Fruit fly (Drosophila melanogaster) whole organism, prepupa: ENCODE data around the gene CG7069.
A peak's percentile ranks its signal among the peaks of the same experiment; 100 is the strongest.

ENCODE experiments used
- Blimp-1 ChIP-seq: fragments of 200-800 bp; sonication (Bioruptor generic); optimal IDR thresholded peaks from 3 replicates; lab custom pipeline; 2017; ENCODE audit warnings: missing biosample characterization, missing genetic modification characterization, mild to moderate bottlenecking, moderate library complexity, missing genetic modification reagents
- CG10631 ChIP-seq: fragments of 200-800 bp; sonication (Bioruptor generic); optimal IDR thresholded peaks from 2 replicates; lab custom pipeline; 2016; ENCODE audit warnings: missing biosample characterization, missing genetic modification characterization
- CG10669 ChIP-seq: fragments of 200-800 bp; sonication (Bioruptor generic); optimal IDR thresholded peaks from 3 replicates; lab custom pipeline; 2018; ENCODE audit warnings: missing biosample characterization, mild to moderate bottlenecking, missing genetic modification characterization, moderate library complexity
- CG11294 ChIP-seq: fragments of 200-800 bp; sonication (Bioruptor generic); IDR thresholded peaks from 2 replicates; pipeline ENCODE4 v1.3.6; 2022; ENCODE audit warnings: missing biosample characterization, missing genetic modification characterization
- CG11762 ChIP-seq: fragments of 200-800 bp; sonication (Bioruptor generic); optimal IDR thresholded peaks from 3 replicates; lab custom pipeline; 2016; ENCODE audit warnings: missing biosample characterization, missing genetic modification characterization; ENCODE audit not compliant: insufficient read depth
- CG15336 ChIP-seq: fragments of 200-800 bp; sonication (Bioruptor generic); IDR thresholded peaks from 2 replicates; pipeline ENCODE4 v1.3.6; 2022; ENCODE audit warnings: missing biosample characterization, missing genetic modification characterization
- CG1621 ChIP-seq: fragments of 200-800 bp; sonication (Bioruptor generic); optimal IDR thresholded peaks from 3 replicates; lab custom pipeline; 2018; ENCODE audit warnings: missing biosample characterization, mild to moderate bottlenecking, missing genetic modification characterization
- CG16779 ChIP-seq: fragments of 200-800 bp; sonication (Bioruptor generic); optimal IDR thresholded peaks from 3 replicates; lab custom pipeline; 2017; ENCODE audit warnings: missing biosample characterization, mild to moderate bottlenecking, missing genetic modification characterization
- CG3032 ChIP-seq: fragments of 200-800 bp; optimal IDR thresholded peaks from 2 replicates; lab custom pipeline; 2019; ENCODE audit warnings: missing biosample characterization, mild to moderate bottlenecking, missing genetic modification characterization, moderate library complexity
- CG31627 ChIP-seq: fragments of 200-800 bp; sonication (Bioruptor generic); optimal IDR thresholded peaks from 3 replicates; lab custom pipeline; 2016; ENCODE audit warnings: missing biosample characterization, missing genetic modification characterization
- CG4318 ChIP-seq: fragments of 200-800 bp; sonication (Bioruptor generic); optimal IDR thresholded peaks from 3 replicates; lab custom pipeline; 2017; ENCODE audit warnings: missing biosample characterization, mild to moderate bottlenecking, missing genetic modification characterization
- CG6276 ChIP-seq: fragments of 200-800 bp; sonication (Bioruptor generic); optimal IDR thresholded peaks from 2 replicates; lab custom pipeline; 2017; ENCODE audit warnings: missing biosample characterization, mild to moderate bottlenecking, missing genetic modification characterization
- CG6792 ChIP-seq: fragments of 200-800 bp; sonication (Bioruptor generic); optimal IDR thresholded peaks from 3 replicates; lab custom pipeline; 2016; ENCODE audit warnings: missing biosample characterization, missing genetic modification characterization
- CG6808 ChIP-seq: fragments of 200-800 bp; sonication (Bioruptor generic); optimal IDR thresholded peaks from 3 replicates; lab custom pipeline; 2017; ENCODE audit warnings: missing biosample characterization, missing genetic modification characterization, mild to moderate bottlenecking, moderate library complexity, missing genetic modification reagents
- CG7368 ChIP-seq: fragments of 200-800 bp; sonication (Bioruptor generic); optimal IDR thresholded peaks from 3 replicates; lab custom pipeline; 2016; ENCODE audit warnings: missing biosample characterization, missing genetic modification characterization
- CG8119 ChIP-seq: fragments of 200-800 bp; sonication (Bioruptor generic); IDR thresholded peaks from 3 replicates; pipeline ENCODE4 v1.3.6; 2022; ENCODE audit warnings: missing biosample characterization, missing genetic modification characterization
- CG8319 ChIP-seq: fragments of 200-800 bp; sonication (Bioruptor generic); optimal IDR thresholded peaks from 3 replicates; lab custom pipeline; 2016; ENCODE audit warnings: missing biosample characterization, missing genetic modification characterization
- Eip75B ChIP-seq: fragments of 200-800 bp; sonication (Bioruptor generic); optimal IDR thresholded peaks from 3 replicates; lab custom pipeline; 2016; ENCODE audit warnings: missing biosample characterization, missing genetic modification characterization
- Eip78C ChIP-seq: fragments of 200-800 bp; sonication (Bioruptor generic); peaks from one replicate; lab custom pipeline; 2016; ENCODE audit warnings: missing biosample characterization, missing genetic modification characterization
- Eip93F ChIP-seq: fragments of 200-800 bp; sonication (Bioruptor generic); optimal IDR thresholded peaks from 2 replicates; lab custom pipeline; 2016; ENCODE audit warnings: missing biosample characterization, mild to moderate bottlenecking, missing genetic modification characterization
- Ets21C ChIP-seq: fragments of 200-800 bp; sonication (Bioruptor generic); optimal IDR thresholded peaks from 3 replicates; lab custom pipeline; 2016; ENCODE audit warnings: missing biosample characterization, missing genetic modification characterization
- Ets96B ChIP-seq: fragments of 200-800 bp; optimal IDR thresholded peaks from 2 replicates; lab custom pipeline; 2019; ENCODE audit warnings: missing biosample characterization, mild to moderate bottlenecking, missing genetic modification characterization, moderate library complexity
- Gug ChIP-seq: fragments of 200-800 bp; sonication (Bioruptor generic); IDR thresholded peaks from 2 replicates; pipeline ENCODE4 v1.3.6; 2022; ENCODE audit warnings: missing biosample characterization, missing genetic modification characterization
- Hr38 ChIP-seq: sonication (Bioruptor generic); optimal IDR thresholded peaks from 2 replicates; lab custom pipeline; 2016; ENCODE audit warnings: missing biosample characterization, missing genetic modification characterization
- Hr39 ChIP-seq: fragments of 200-800 bp; sonication (Bioruptor generic); optimal IDR thresholded peaks from 2 replicates; lab custom pipeline; 2016; ENCODE audit warnings: missing biosample characterization, missing genetic modification characterization
- Met ChIP-seq: fragments of 200-800 bp; sonication (Bioruptor generic); optimal IDR thresholded peaks from 3 replicates; lab custom pipeline; 2016; ENCODE audit warnings: missing biosample characterization, missing genetic modification characterization
- OdsH ChIP-seq: fragments of 200-800 bp; sonication (Bioruptor generic); optimal IDR thresholded peaks from 3 replicates; lab custom pipeline; 2016; ENCODE audit warnings: missing biosample characterization, missing genetic modification characterization
- Smox ChIP-seq: fragments of 200-800 bp; sonication (Bioruptor generic); optimal IDR thresholded peaks from 3 replicates; lab custom pipeline; 2016; ENCODE audit warnings: missing biosample characterization, missing genetic modification characterization
- Sox102F ChIP-seq: fragments of 200-800 bp; sonication (Bioruptor generic); optimal IDR thresholded peaks from 2 replicates; lab custom pipeline; 2016; ENCODE audit warnings: missing biosample characterization, mild to moderate bottlenecking, missing genetic modification characterization
- Sox15 ChIP-seq: fragments of 200-800 bp; sonication (Bioruptor generic); optimal IDR thresholded peaks from 3 replicates; lab custom pipeline; 2016; ENCODE audit warnings: missing biosample characterization, missing genetic modification characterization
- achi ChIP-seq: fragments of 200-800 bp; sonication (Bioruptor generic); optimal IDR thresholded peaks from 3 replicates; lab custom pipeline; 2016; ENCODE audit warnings: missing biosample characterization, missing genetic modification characterization
- cyc ChIP-seq: fragments of 200-800 bp; sonication (Bioruptor generic); optimal IDR thresholded peaks from 3 replicates; lab custom pipeline; 2016; ENCODE audit warnings: missing biosample characterization, missing genetic modification characterization
- dac ChIP-seq: fragments of 200-800 bp; sonication (Bioruptor generic); optimal IDR thresholded peaks from 2 replicates; lab custom pipeline; 2017; ENCODE audit warnings: missing biosample characterization, mild to moderate bottlenecking, missing genetic modification characterization
- dsx ChIP-seq: fragments of 200-800 bp; optimal IDR thresholded peaks from 3 replicates; lab custom pipeline; 2019; ENCODE audit warnings: missing biosample characterization, mild to moderate bottlenecking, missing genetic modification characterization, moderate library complexity; ENCODE audit not compliant: poor library complexity, severe bottlenecking
- eg ChIP-seq: fragments of 200-800 bp; sonication (Bioruptor generic); IDR thresholded peaks from 3 replicates; pipeline ENCODE4 v1.3.6; 2022; ENCODE audit warnings: missing biosample characterization, missing genetic modification characterization
- esn ChIP-seq: fragments of 200-800 bp; sonication (Bioruptor generic); optimal IDR thresholded peaks from 2 replicates; lab custom pipeline; 2016; ENCODE audit warnings: missing biosample characterization, mild to moderate bottlenecking, missing genetic modification characterization, moderate library complexity
- fd85E ChIP-seq: fragments of 200-800 bp; sonication (Bioruptor generic); optimal IDR thresholded peaks from 3 replicates; lab custom pipeline; 2016; ENCODE audit warnings: missing biosample characterization, missing genetic modification characterization
- lz ChIP-seq: fragments of 200-800 bp; sonication (Bioruptor generic); optimal IDR thresholded peaks from 3 replicates; lab custom pipeline; 2016; ENCODE audit warnings: missing biosample characterization, missing genetic modification characterization
- net ChIP-seq: fragments of 200-800 bp; sonication (Bioruptor generic); optimal IDR thresholded peaks from 3 replicates; lab custom pipeline; 2016; ENCODE audit warnings: missing biosample characterization, missing genetic modification characterization
- pdm3 ChIP-seq: fragments of 200-800 bp; sonication (Bioruptor generic); optimal IDR thresholded peaks from 3 replicates; lab custom pipeline; 2016; ENCODE audit warnings: missing biosample characterization, missing genetic modification characterization
- salr ChIP-seq, 2 experiments: fragments of 200-800 bp; sonication (Bioruptor generic); optimal IDR thresholded peaks; 3 replicates each; lab custom pipeline; 2016 to 2018; ENCODE audit warnings: missing biosample characterization in 2 of 2, missing genetic modification characterization in 2 of 2, mild to moderate bottlenecking in 1 of 2
- spab ChIP-seq: fragments of 200-800 bp; sonication (Bioruptor generic); optimal IDR thresholded peaks from 2 replicates; lab custom pipeline; 2017; ENCODE audit warnings: missing biosample characterization, mild to moderate bottlenecking, missing genetic modification characterization, missing genetic modification reagents
- svp ChIP-seq: fragments of 200-800 bp; sonication (Bioruptor generic); peaks from one replicate; lab custom pipeline; 2016; ENCODE audit warnings: missing biosample characterization, missing genetic modification characterization
- topi ChIP-seq: fragments of 200-800 bp; sonication (Bioruptor generic); optimal IDR thresholded peaks from 3 replicates; lab custom pipeline; 2016; ENCODE audit warnings: missing biosample characterization, missing genetic modification characterization

The CG7069 gene

DNA sequence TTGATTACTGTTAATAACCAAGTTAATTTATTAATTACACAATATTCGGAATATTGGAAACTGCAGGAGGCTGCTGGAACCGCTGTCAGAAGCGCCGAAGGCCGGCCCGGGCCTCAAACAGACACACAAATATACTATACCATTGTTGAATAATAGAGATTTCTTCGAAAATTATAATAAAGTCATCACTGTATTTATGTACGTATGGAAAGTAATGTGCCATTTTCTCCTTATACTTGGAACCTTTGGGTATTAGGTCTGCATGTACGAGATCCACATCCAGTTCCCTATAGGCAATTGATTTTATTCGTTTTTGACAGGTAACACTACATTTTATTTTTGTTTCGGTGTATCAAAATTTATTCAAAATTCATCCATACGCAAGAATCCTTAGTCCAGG is at the start of gene CG7069:
Gene CG7069, plus strand, starts transcription at position 301 of the 400 bp plus-strand sequence.
- TF ChIP-seq svp (GFP tag; lab: Kevin White, UChicago) (no peak), Ets96B (tag; lab: Kevin White, UChicago) (no peak), net (GFP tag; lab: Kevin White, UChicago) (no peak), CG15336 (GFP tag; lab: Robert Waterston, UW) (no peak), CG16779 (tag; lab: Kevin White, UChicago) (no peak), CG10669 (GFP tag; lab: Kevin White, UChicago) (no peak), CG10631 (GFP tag; lab: Kevin White, UChicago) (no peak), Eip78C (GFP tag; lab: Kevin White, UChicago) (no peak), fd85E (GFP tag; lab: Kevin White, UChicago) (no peak), Gug (no peak), eg (GFP tag; lab: Robert Waterston, UW) (no peak), cyc (GFP tag; lab: Kevin White, UChicago) (no peak), CG11294 (GFP tag; lab: Robert Waterston, UW) (no peak), CG8319 (no peak), lz (GFP tag; lab: Kevin White, UChicago) (no peak)
- TF ChIP-seq, all 60 proteins: peak for 0

dm6 chr3R:22323994-22324393 is 48.6 kb upstream of the CG7069 start, which contains the start of gene CG34377:
Gene CG34377, minus strand, starts transcription at chr3R:22324094.
- TF ChIP-seq pdm3 (GFP tag; lab: Kevin White, UChicago) (no peak), Met (GFP tag; lab: Kevin White, UChicago) (no peak), Eip93F (GFP tag; lab: Kevin White, UChicago) (no peak), CG11294 (GFP tag; lab: Robert Waterston, UW) (no peak), salr (GFP tag; optimal IDR thresholded peaks at IDR 0.05; lab: Kevin White, UChicago) (no peak), dsx (no peak), Ets21C (GFP tag; lab: Kevin White, UChicago) (no peak), Blimp-1 (GFP tag; lab: Kevin White, UChicago) (no peak), spab (no peak), CG6808 (no peak), CG3032 (tag; lab: Kevin White, UChicago) (no peak), CG31627 (GFP tag; lab: Kevin White, UChicago) (no peak), CG8119 (GFP tag; lab: Robert Waterston, UW) (no peak), Eip75B (no peak), CG11762 (no peak), Hr39 (GFP tag; lab: Kevin White, UChicago) (no peak), dac (GFP tag; lab: Kevin White, UChicago) (no peak), CG10669 (GFP tag; lab: Kevin White, UChicago) (no peak), fd85E (GFP tag; lab: Kevin White, UChicago) (no peak)

DNA sequence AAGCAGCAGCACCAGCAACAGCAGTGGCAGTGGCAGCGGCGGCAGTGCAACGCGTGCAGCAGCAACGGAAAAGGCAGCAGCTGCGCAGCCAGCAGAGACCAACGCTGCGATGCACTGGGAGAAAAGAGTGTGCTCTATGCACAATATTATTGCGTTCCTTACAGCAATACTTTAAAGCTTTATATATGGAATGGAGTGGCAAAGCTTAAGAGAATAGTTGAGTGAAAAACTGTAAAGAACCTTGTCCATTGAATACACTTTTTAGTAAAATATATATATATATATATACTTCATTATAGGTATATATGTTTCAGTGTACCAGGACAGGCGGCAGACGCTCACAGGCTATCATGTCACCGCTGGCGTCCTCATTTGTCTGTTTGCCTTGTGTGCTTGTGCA is 47.9 kb upstream of the CG7069 start:
- TF ChIP-seq eg (GFP tag; lab: Robert Waterston, UW): 0 out of 3 replicates have a peak, but pooled peaks have one; percentile 51
- TF ChIP-seq CG1621: peak; percentile 66
- peak; percentile 0 for TF ChIP-seq Met (GFP tag; lab: Kevin White, UChicago)
- no peak for TF ChIP-seq CG31627 (GFP tag; lab: Kevin White, UChicago)
- no peak for TF ChIP-seq Hr38 (GFP tag; lab: Kevin White, UChicago)
- peak; percentile 83 for TF ChIP-seq Eip78C (GFP tag; lab: Kevin White, UChicago)
- TF ChIP-seq CG7368 (GFP tag; lab: Kevin White, UChicago): peak; percentile 37
- TF ChIP-seq dac (GFP tag; lab: Kevin White, UChicago): peak; percentile 4
- peak; percentile 33 for TF ChIP-seq topi
- peak; percentile 65 for TF ChIP-seq spab
- TF ChIP-seq esn (GFP tag; lab: Kevin White, UChicago): peak; percentile 43
- peak; percentile 63 for TF ChIP-seq CG6276 (GFP tag; lab: Kevin White, UChicago)
- no peak for TF ChIP-seq Sox102F (GFP tag; lab: Kevin White, UChicago)
- TF ChIP-seq Sox15 (GFP tag; lab: Kevin White, UChicago): peak; percentile 11
- TF ChIP-seq Ets21C (GFP tag; lab: Kevin White, UChicago): no peak
- TF ChIP-seq OdsH: peak; percentile 70
- TF ChIP-seq CG16779 (tag; lab: Kevin White, UChicago): peak; percentile 52
- 0 out of 2 replicates have a peak, but pooled peaks have one; percentile 43 for TF ChIP-seq CG11294 (GFP tag; lab: Robert Waterston, UW)
- TF ChIP-seq net (GFP tag; lab: Kevin White, UChicago): peak; percentile 71
- peak; percentile 79 for TF ChIP-seq CG10631 (GFP tag; lab: Kevin White, UChicago)
- peak; percentile 6 for TF ChIP-seq Hr39 (GFP tag; lab: Kevin White, UChicago)
- TF ChIP-seq Blimp-1 (GFP tag; lab: Kevin White, UChicago): no peak
- peak; percentile 21 for TF ChIP-seq CG8319
- TF ChIP-seq svp (GFP tag; lab: Kevin White, UChicago): peak; percentile 63
- peak; percentile 77 for TF ChIP-seq CG3032 (tag; lab: Kevin White, UChicago)
- peak; percentile 45 for TF ChIP-seq CG4318
- peak; percentile 77 for TF ChIP-seq Ets96B (tag; lab: Kevin White, UChicago)
- TF ChIP-seq lz (GFP tag; lab: Kevin White, UChicago): peak; percentile 31
- peak; percentile 56 for TF ChIP-seq CG6792
- TF ChIP-seq Eip93F (GFP tag; lab: Kevin White, UChicago): no peak
- peak; percentile 63 for TF ChIP-seq CG6808
- peak; percentile 69 for TF ChIP-seq dsx
- peak; percentile 20 for TF ChIP-seq Smox
- TF ChIP-seq achi: peak; percentile 72
- peak; percentile 66 for TF ChIP-seq CG10669 (GFP tag; lab: Kevin White, UChicago)
